Worm (Caenorhabditis elegans): ENCODE results near the gene K07H8.5.

Gene K07H8.5

ce11 chrIV:8243170-8243569 is 25.0 kb upstream of the K07H8.5 start:
- TF ChIP-seq ceh-36 (tag; optimal IDR thresholded peaks at IDR 0.05) (no peak), hmbx-1 (tag; optimal IDR thresholded peaks at IDR 0.05) (no peak), flt-1 (GFP tag; IDR thresholded peaks at IDR 0.05) (no peak)

DNA sequence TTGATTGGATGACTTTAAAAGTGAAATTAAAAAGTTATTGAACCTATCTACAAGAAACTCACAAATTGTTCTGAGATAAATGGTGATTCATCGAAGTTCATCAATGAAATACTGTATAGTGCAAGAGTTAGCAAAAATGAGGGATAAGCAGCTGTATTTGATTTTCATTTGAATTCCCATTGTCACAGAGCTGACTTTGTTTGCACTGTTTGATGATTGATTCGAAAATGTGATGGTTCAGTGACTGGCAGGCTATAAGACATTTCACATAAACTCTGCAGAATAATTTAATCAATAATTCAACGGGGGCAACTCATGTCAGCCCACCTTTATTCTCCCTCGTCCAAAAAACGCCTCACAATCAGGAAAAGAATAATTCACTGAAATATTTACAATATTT is 24.5 kb upstream of the K07H8.5 start, which contains the start of gene T09A12.8:
Gene T09A12.8 (minus strand): TSS at position 101 of the 400 bp plus-strand sequence.
- no peak for TF ChIP-seq hmg-4 (GFP tag; optimal IDR thresholded peaks at IDR 0.05)
- no peak for TF ChIP-seq sea-1 (GFP tag; conservative IDR thresholded peaks at IDR 0.05)
- no peak for TF ChIP-seq F13C5.2 (tag; optimal IDR thresholded peaks at IDR 0.05)

ce11 chrIV:8244112-8244511 is 24.0 kb upstream of the K07H8.5 start, which contains the start of gene T09A12.1:
TSS of gene T09A12.1 (plus strand) at chrIV:8244412.
- TF ChIP-seq tbx-11 (GFP tag; IDR thresholded peaks at IDR 0.05) (no peak), ama-1 (optimal IDR thresholded peaks at IDR 0.05) (no peak)

ce11 chrIV:8247341-8247740 is 20.8 kb upstream of the K07H8.5 start:
- TF ChIP-seq hmbx-1 (tag; optimal IDR thresholded peaks at IDR 0.05) (no peak), aly-1 (tag; optimal IDR thresholded peaks at IDR 0.05) (no peak), scrt-1 (GFP tag; IDR thresholded peaks at IDR 0.05) (no peak), hmg-4 (GFP tag; optimal IDR thresholded peaks at IDR 0.05) (no peak), pes-1 (GFP tag; IDR thresholded peaks at IDR 0.05) (no peak), tbx-37 (GFP tag; conservative IDR thresholded peaks at IDR 0.05) (no peak), ama-1 (optimal IDR thresholded peaks at IDR 0.05) (no peak), tbx-11 (GFP tag; IDR thresholded peaks at IDR 0.05) (no peak), flt-1 (GFP tag; IDR thresholded peaks at IDR 0.05) (no peak), ceh-13 (GFP tag; optimal IDR thresholded peaks at IDR 0.05) (no peak), ceh-36 (tag; optimal IDR thresholded peaks at IDR 0.05) (no peak), B0310.2 (tag; optimal IDR thresholded peaks at IDR 0.05) (no peak), hnd-1 (tag; optimal IDR thresholded peaks at IDR 0.05) (no peak), ets-7 (tag; optimal IDR thresholded peaks at IDR 0.05) (no peak), sea-1 (GFP tag; conservative IDR thresholded peaks at IDR 0.05) (no peak), F13C5.2 (tag; optimal IDR thresholded peaks at IDR 0.05) (no peak), tra-4 (tag; optimal IDR thresholded peaks at IDR 0.05) (no peak)

DNA sequence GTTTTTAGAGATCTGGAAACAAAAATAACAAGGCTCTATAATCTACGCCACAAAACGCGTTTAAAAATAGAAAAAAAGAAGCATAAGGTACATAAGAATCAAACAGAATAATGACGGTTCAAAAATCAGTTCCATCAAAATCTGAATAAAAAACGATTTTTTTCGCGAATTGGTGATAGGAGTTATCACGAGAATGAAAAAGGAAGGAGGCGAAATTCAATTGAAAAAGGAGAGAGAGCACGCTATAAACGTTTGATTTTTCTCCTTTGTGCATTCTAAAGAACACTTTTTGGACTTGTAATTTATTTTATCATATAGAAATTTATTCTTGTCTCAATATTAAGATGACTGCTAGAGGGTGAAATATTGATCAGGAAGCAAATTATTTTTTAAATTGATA is 16.8 kb upstream of the K07H8.5 start:
- TF ChIP-seq hmg-4 (GFP tag; optimal IDR thresholded peaks at IDR 0.05) = no peak
- TF ChIP-seq hmbx-1 (tag; optimal IDR thresholded peaks at IDR 0.05) = no peak
- TF ChIP-seq ceh-36 (tag; optimal IDR thresholded peaks at IDR 0.05) = no peak
- TF ChIP-seq scrt-1 (GFP tag; IDR thresholded peaks at IDR 0.05) = no peak
- no peak for TF ChIP-seq sea-1 (GFP tag; conservative IDR thresholded peaks at IDR 0.05)

- TF ChIP-seq aly-1 (tag; optimal IDR thresholded peaks at IDR 0.05) (peak; percentile 91), B0310.2 (tag; optimal IDR thresholded peaks at IDR 0.05) (peak; percentile 97), tbx-11 (GFP tag; IDR thresholded peaks at IDR 0.05) (peak; percentile 96), hnd-1 (tag; optimal IDR thresholded peaks at IDR 0.05) (peak; percentile 93), hmg-4 (GFP tag; optimal IDR thresholded peaks at IDR 0.05) (no peak), ceh-13 (GFP tag; optimal IDR thresholded peaks at IDR 0.05) (peak; percentile 97), flt-1 (GFP tag; IDR thresholded peaks at IDR 0.05) (peak; percentile 99), tbx-37 (GFP tag; conservative IDR thresholded peaks at IDR 0.05) (peak; percentile 95), pes-1 (GFP tag; IDR thresholded peaks at IDR 0.05) (peak; percentile 97), tra-4 (tag; optimal IDR thresholded peaks at IDR 0.05) (peak; percentile 91), hmbx-1 (tag; optimal IDR thresholded peaks at IDR 0.05) (peak; percentile 92), scrt-1 (GFP tag; IDR thresholded peaks at IDR 0.05) (peak; percentile 96; the same call in 1 of the 2 replicates), ets-7 (tag; optimal IDR thresholded peaks at IDR 0.05) (peak; percentile 81), ceh-36 (tag; optimal IDR thresholded peaks at IDR 0.05) (peak; percentile 97), sea-1 (GFP tag; conservative IDR thresholded peaks at IDR 0.05) (peak; percentile 95), ama-1 (optimal IDR thresholded peaks at IDR 0.05) (no peak), F13C5.2 (tag; optimal IDR thresholded peaks at IDR 0.05) (peak; percentile 98)
Observed at ce11 chrIV:8252856-8253255, 15.3 kb upstream of the K07H8.5 start.

DNA sequence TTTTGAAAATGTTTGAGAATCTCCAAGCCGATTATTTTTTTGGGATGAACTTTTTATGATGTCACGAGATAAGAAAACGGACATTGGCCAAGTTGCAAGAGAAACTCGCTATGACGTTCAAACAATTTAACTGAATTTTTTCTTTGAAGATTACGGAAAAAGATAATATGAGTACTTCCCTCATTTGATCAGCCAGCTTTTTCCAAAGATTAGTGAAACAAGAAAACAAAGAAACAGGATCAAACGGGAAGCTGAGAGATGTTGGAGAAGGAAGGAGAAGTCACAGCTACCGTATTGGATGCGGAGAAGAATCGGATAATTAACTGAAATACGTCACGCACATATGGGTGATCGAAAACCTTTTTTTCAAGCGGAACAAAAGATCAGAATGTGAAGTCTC is 13.9 kb upstream of the K07H8.5 start:
- TF ChIP-seq ets-7 (tag; optimal IDR thresholded peaks at IDR 0.05) (no peak), hnd-1 (tag; optimal IDR thresholded peaks at IDR 0.05) (no peak), tbx-11 (GFP tag; IDR thresholded peaks at IDR 0.05) (no peak), flt-1 (GFP tag; IDR thresholded peaks at IDR 0.05) (no peak), aly-1 (tag; optimal IDR thresholded peaks at IDR 0.05) (no peak), scrt-1 (GFP tag; IDR thresholded peaks at IDR 0.05) (no peak), ceh-13 (GFP tag; optimal IDR thresholded peaks at IDR 0.05) (no peak), ceh-36 (tag; optimal IDR thresholded peaks at IDR 0.05) (no peak), ama-1 (optimal IDR thresholded peaks at IDR 0.05) (no peak), sea-1 (GFP tag; conservative IDR thresholded peaks at IDR 0.05) (no peak), tbx-37 (GFP tag; conservative IDR thresholded peaks at IDR 0.05) (no peak), hmbx-1 (tag; optimal IDR thresholded peaks at IDR 0.05) (no peak), F13C5.2 (tag; optimal IDR thresholded peaks at IDR 0.05) (no peak), hmg-4 (GFP tag; optimal IDR thresholded peaks at IDR 0.05) (no peak)

ce11 chrIV:8255221-8255620 is 12.9 kb upstream of the K07H8.5 start:
- TF ChIP-seq F13C5.2 (tag; optimal IDR thresholded peaks at IDR 0.05) (no peak), B0310.2 (tag; optimal IDR thresholded peaks at IDR 0.05) (no peak), hmg-4 (GFP tag; optimal IDR thresholded peaks at IDR 0.05) (no peak), pes-1 (GFP tag; IDR thresholded peaks at IDR 0.05) (no peak)

ce11 chrIV:8259904-8260303 is 8.2 kb upstream of the K07H8.5 start, which contains the start of gene K07H8.7:
TSS of gene K07H8.7 (minus strand) at chrIV:8260004.
- TF ChIP-seq hmg-4 (GFP tag; optimal IDR thresholded peaks at IDR 0.05) (no peak), ceh-13 (GFP tag; optimal IDR thresholded peaks at IDR 0.05) (no peak), ceh-36 (tag; optimal IDR thresholded peaks at IDR 0.05) (no peak), pes-1 (GFP tag; IDR thresholded peaks at IDR 0.05) (no peak), hmbx-1 (tag; optimal IDR thresholded peaks at IDR 0.05) (no peak), aly-1 (tag; optimal IDR thresholded peaks at IDR 0.05) (no peak)

All from whole organism, early embryonic.